Worm (Caenorhabditis elegans) whole organism, late embryonic: ENCODE data around the gene cul-1.

Experiments used
- F13H6.1 ChIP-seq: sonication (generic microtip); optimal IDR thresholded peaks from 2 replicates; lab custom pipeline; 2016; ENCODE audit warnings: missing genetic modification characterization, missing compliant biosample characterization
- T23F11.4 ChIP-seq: fragments of 200-800 bp; sonication (Bioruptor generic); optimal IDR thresholded peaks from 2 replicates; lab custom pipeline; 2018; ENCODE audit warnings: mild to moderate bottlenecking, missing genetic modification characterization, missing compliant biosample characterization
- Y22D7AL.16 ChIP-seq: sonication (generic microtip); optimal IDR thresholded peaks from 2 replicates; lab custom pipeline; 2016; ENCODE audit warnings: missing genetic modification characterization, missing compliant biosample characterization
- ama-1 ChIP-seq: fragments of 150-350 bp; optimal IDR thresholded peaks from 2 replicates; lab custom pipeline; 2014
- dmd-4 ChIP-seq: sonication (generic microtip); optimal IDR thresholded peaks from 2 replicates; lab custom pipeline; 2016; ENCODE audit warnings: borderline replicate concordance, missing genetic modification characterization, missing compliant biosample characterization
- elt-2 ChIP-seq: sonication (generic microtip); optimal IDR thresholded peaks from 2 replicates; lab custom pipeline; 2016; ENCODE audit warnings: missing genetic modification reagents, missing genetic modification characterization, missing compliant biosample characterization
- fkh-6 ChIP-seq: sonication (generic microtip); optimal IDR thresholded peaks from 2 replicates; lab custom pipeline; 2016; ENCODE audit warnings: missing genetic modification characterization, missing compliant biosample characterization
- tbx-2 ChIP-seq: sonication (generic microtip); optimal IDR thresholded peaks from 2 replicates; lab custom pipeline; 2016; ENCODE audit warnings: missing genetic modification characterization, missing compliant biosample characterization
- ztf-16 ChIP-seq: sonication (generic microtip); optimal IDR thresholded peaks from 2 replicates; lab custom pipeline; 2017; ENCODE audit warnings: missing genetic modification characterization, missing compliant biosample characterization

DNA sequence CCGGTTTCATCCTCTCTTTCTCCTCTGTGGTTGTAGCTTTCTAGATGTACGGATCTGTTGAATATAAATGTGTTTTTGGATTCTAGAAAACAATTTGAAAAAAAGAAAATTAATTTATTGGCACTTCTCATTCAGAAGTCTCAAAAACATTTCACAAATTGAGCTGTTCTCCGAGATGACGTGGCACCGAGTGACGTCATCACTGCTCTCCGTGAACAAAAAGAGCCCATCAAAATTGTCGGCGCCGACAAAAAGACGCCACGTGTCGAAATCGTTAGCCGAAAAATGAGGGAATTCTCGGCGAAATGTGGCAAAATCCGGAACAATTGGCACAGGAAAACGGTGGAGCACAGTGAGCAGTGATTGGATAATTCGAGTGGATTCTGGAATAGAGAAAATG, 49.4 kb upstream of the cul-1 start:
- TF ChIP-seq elt-2 (tag; lab: Kevin White, UChicago) (no peak), ama-1 (lab: Kevin White, UChicago) (no peak), Y22D7AL.16 (tag; lab: Kevin White, UChicago) (no peak), tbx-2 (tag; lab: Kevin White, UChicago) (no peak), F13H6.1 (tag; lab: Kevin White, UChicago) (no peak), fkh-6 (no peak), dmd-4 (no peak), T23F11.4 (GFP tag; lab: Kevin White, UChicago) (no peak), ztf-16 (tag; lab: Kevin White, UChicago) (no peak)
